Fruit fly (Drosophila melanogaster) S2 (cell line): Measurements from ENCODE around the gene Bka.

ENCODE experiments used
- CG8478 ChIP-seq: fragments of >200 bp; optimal IDR thresholded peaks from 2 replicates; lab custom pipeline; 2018
- CTCF ChIP-seq, 2 experiments: fragments of >200 bp; optimal IDR thresholded peaks; 2 replicates each; lab custom pipeline; 2018

Bka gene

dm6 chr2L:9894871-9895364, at the start of gene Bka:
Gene Bka, plus strand, starts transcription at chr2L:9895287.
- TF ChIP-seq CTCF (optimal IDR thresholded peaks at IDR 0.05; lab: Kevin White, UChicago) (no peak), CG8478 (lab: Kevin White, UChicago) (no peak)

DNA sequence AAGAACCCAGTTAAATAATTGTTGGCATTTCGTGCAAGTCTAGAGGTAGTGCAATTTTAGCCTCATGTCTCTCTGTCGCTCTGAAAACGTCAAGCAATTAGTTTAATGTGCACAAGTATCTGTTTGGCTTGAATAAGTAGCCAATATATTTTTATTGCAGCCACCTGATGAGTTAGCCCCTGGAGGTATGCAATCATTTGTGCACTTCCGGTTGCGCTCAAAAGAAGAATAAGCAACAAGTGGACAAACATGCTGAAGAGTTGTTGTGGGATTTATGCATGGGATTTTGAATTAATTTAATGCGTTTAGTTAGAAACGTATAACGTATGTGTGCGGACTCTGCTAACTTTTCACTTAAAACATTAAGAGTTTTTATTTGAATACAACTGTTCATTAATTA, 44.3 kb upstream of the Bka start:
- TF ChIP-seq CTCF (optimal IDR thresholded peaks at IDR 0.05; lab: Kevin White, UChicago) (no peak), CG8478 (lab: Kevin White, UChicago) (no peak)

DNA sequence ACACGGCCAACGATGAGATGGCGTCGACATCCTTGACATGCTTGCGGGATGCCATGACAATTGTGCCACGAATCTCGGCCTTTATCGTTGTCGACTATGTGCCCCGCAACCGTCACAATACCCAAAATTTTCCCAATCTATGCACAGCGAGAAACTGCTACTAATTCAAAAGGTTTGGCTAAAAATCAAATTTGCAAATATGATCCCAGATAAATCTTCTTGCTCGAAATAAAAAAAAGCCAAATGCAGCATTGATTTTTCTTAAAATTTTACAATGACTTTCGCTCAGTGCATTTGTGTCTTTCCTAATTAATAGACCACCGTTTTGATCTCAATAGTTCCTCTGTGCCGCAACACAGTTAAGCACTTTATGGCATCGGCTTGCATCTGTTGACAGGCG, 32.1 kb upstream of the Bka start:
- TF ChIP-seq CTCF (optimal IDR thresholded peaks at IDR 0.05; lab: Kevin White, UChicago) (no peak), CG8478 (lab: Kevin White, UChicago) (no peak)

dm6 chr2L:9863479-9863878, 31.6 kb upstream of the Bka start:
- TF ChIP-seq CTCF (optimal IDR thresholded peaks at IDR 0.05; lab: Kevin White, UChicago) (no peak), CG8478 (lab: Kevin White, UChicago) (no peak)

dm6 chr2L:9864337-9864736, 30.8 kb upstream of the Bka start:
- TF ChIP-seq CG8478 (lab: Kevin White, UChicago) (no peak), CTCF (optimal IDR thresholded peaks at IDR 0.05; lab: Kevin White, UChicago) (no peak)

DNA sequence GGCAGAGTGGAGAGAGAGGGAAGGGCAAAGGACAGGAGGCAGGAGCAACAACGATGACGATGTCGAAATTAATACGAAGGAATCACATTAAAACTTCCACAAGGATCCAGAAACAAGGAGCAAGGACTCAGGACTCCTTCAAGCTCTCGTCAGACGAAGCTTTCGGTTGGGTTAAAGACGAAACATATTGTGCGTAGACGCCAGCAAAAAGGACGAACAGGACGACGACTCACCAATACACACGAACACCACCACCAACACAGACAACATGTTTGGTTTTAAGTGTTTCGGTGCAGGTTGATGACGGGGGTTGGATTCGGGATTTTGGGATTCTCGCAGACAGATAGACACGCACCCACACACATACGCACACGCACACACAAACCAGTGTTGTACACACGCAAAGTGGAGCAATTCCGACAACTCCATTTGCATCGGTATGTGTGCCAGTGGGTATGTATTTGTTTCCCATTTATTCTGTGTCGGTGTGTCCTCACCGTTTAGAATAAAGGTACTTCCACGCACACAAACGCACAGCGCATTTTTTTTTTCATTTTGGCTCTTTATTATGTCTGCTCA, 12.6 kb upstream of the Bka start:
- TF ChIP-seq CTCF (optimal IDR thresholded peaks at IDR 0.05; lab: Kevin White, UChicago), result no peak
- TF ChIP-seq CG8478 (lab: Kevin White, UChicago), result no peak

DNA sequence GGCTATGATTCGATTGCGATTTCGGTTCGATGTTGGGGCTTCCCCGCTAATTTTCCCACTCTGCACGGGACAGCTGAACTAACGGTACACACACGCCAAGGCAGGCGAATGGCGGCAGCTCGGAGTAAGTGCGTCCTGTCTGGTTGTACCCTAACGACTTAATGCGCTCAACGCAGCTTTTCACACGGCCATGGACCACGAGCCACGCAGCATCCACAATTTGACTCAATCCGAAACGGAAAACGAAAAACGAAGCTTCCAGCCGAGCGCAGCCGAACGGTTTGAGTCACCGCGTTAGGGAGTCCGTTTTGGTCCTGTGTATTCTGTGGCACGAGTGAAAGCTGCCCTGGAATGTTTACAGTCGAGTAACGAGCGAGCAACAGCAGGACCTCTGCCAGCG, 9.0 kb upstream of the Bka start, which contains the start of gene nAChRalpha6:
Gene nAChRalpha6, minus strand, starts transcription at position 165 of the 400 bp plus-strand sequence.
- TF ChIP-seq CG8478 (lab: Kevin White, UChicago) (no peak), CTCF (optimal IDR thresholded peaks at IDR 0.05; lab: Kevin White, UChicago) (no peak)

DNA sequence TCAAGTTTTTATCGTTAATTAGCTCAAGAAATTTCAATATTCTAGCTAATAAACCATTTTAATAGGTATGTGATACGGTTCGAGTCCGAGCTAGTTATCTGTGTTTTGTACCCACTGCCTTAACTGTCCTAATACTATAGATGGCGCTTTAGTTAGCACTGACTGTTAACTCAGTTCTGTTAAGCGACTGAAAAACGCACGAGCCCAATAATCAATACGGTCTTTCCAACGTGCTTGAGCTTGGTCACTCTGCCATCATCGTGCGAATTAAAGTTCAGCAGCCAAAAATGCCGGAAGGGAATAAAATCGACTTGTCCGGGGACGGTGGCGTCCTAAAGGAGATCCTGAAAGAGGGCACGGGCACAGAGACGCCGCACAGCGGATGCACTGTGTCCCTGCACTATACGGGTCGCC, 7.2 kb upstream of the Bka start, which contains the start of gene Fkbp59:
Gene Fkbp59, plus strand, starts transcription at position 150 of the 414 bp plus-strand sequence.
- TF ChIP-seq CTCF (optimal IDR thresholded peaks at IDR 0.05; lab: Kevin White, UChicago) (peak; percentile 95 to 96), CG8478 (lab: Kevin White, UChicago) (no peak)

DNA sequence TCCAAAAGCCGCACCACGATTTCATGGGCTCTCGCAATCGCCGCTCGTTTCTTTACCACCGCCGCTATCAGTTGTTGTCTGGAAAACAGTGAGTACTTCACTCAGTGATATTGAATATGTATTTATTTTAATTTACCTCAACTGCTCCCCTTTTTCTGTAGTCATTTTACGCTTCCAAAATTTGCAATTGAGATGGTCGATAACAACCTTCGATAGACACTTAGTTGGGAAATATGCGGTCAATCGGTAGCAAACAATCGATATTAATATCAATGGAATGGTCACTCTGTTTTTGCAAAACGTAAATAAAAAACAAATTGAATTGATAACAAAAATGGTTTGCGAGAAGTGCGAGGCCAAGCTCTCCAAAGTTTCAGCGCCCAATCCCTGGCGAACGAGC, 4.5 kb upstream of the Bka start, which contains the start of the genes CG34183 and CG4537:
Gene CG34183, minus strand, starts transcription at position 197 of the 400 bp plus-strand sequence.
Gene CG4537, plus strand, starts transcription at position 310 of the 400 bp plus-strand sequence.
- TF ChIP-seq CTCF (optimal IDR thresholded peaks at IDR 0.05; lab: Kevin White, UChicago) (no peak), CG8478 (lab: Kevin White, UChicago) (no peak)

DNA sequence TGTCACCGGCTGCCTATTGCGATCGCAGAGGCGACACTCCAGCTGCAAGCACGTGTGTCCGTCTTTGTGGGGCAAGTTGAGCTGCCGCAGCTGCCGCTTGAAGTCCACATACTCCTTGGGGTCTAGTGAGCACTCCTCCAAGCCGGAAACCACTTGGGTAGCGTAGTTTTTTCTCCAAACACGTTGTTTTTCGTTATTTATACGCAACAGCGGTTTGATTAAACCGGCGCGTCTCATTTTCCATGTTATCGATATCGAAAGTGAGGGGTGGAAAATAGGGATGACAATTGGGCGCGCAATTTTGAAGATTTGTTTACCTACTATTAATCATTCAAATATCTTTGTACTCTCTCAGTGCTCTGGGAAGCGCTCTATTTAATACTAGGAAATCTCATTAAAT, 1.9 kb upstream of the Bka start, which contains the start of gene mtDNA-helicase:
Gene mtDNA-helicase, minus strand, starts transcription at position 264 of the 400 bp plus-strand sequence.
- TF ChIP-seq CTCF (optimal IDR thresholded peaks at IDR 0.05; lab: Kevin White, UChicago) (no peak), CG8478 (lab: Kevin White, UChicago) (no peak)

DNA sequence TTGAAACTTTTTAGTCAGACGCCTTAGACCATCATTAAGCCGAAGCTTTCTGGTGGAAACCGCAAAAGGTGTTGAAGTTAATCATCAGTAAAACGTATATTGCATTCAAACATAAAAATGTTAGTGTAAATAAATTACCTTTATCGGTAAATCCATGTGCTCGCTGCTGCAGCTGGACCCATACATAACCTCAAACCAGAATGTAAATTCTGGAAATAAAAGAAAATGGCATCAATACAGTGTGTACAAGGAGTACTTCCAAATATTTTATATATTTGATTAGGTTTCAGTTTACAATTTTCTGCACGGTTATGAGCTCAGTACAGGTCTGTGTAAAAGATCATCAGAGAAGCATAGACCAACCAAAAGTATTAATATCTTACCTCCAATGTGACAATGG, 894 bp upstream of the Bka start:
- TF ChIP-seq CTCF (optimal IDR thresholded peaks at IDR 0.05; lab: Kevin White, UChicago) (no peak), CG8478 (lab: Kevin White, UChicago) (no peak)

dm6 chr2L:9897296-9897695, 2.2 kb downstream of the Bka start, which contains the start of gene RpS2:
Gene RpS2, minus strand, starts transcription at chr2L:9897552.
- no peak for TF ChIP-seq CG8478 (lab: Kevin White, UChicago)
- peak in 1 of 2 experiments; percentile 33 for TF ChIP-seq CTCF (optimal IDR thresholded peaks at IDR 0.05; lab: Kevin White, UChicago)

dm6 chr2L:9903028-9903427, 7.9 kb downstream of the Bka start, which contains the start of gene Muc30E:
Gene Muc30E, minus strand, starts transcription at chr2L:9903128.
- no peak for TF ChIP-seq CTCF (optimal IDR thresholded peaks at IDR 0.05; lab: Kevin White, UChicago)
- no peak for TF ChIP-seq CG8478 (lab: Kevin White, UChicago)

DNA sequence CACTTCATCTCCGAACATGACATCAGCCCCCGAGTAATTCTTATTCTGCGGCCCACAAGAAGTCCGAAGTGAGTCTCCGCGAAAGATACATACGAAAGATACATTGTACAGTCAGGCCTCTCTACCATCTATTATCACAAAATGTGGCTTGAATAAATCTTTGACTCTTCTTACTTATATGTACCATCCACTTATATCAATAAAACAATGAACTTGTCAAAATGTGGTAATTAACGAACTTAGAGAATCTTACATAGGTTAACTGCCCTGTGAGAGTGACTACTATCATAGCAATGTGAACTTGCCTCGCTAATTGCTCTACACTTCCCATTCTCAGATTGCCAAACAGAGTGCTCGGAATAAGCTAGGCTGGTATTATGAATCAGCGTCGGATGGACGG, 11.6 kb downstream of the Bka start:
- TF ChIP-seq CG8478 (lab: Kevin White, UChicago) (no peak), CTCF (optimal IDR thresholded peaks at IDR 0.05; lab: Kevin White, UChicago) (no peak)
